Worm (Caenorhabditis elegans) whole organism, young adult: Measurements from ENCODE around the gene R160.13.

Experiments
- C06A6.2 ChIP-seq: fragments of 200-800 bp; sonication (Bioruptor generic); conservative IDR thresholded peaks from 2 replicates; pipeline ENCODE4 v1.3.6; 2022; ENCODE audit warnings: missing genetic modification characterization, missing compliant biosample characterization
- C17E4.6 ChIP-seq: fragments of 200-800 bp; sonication (Bioruptor generic); IDR thresholded peaks from 2 replicates; pipeline ENCODE4 v1.3.6; 2022; ENCODE audit warnings: missing genetic modification reagents, missing genetic modification characterization, missing compliant biosample characterization
- F23B12.7 ChIP-seq: sonication (generic microtip); optimal IDR thresholded peaks from 2 replicates; lab custom pipeline; 2017; ENCODE audit warnings: missing genetic modification characterization, mild to moderate bottlenecking, missing compliant biosample characterization, antibody characterized with exemption, moderate library complexity; ENCODE audit not compliant: insufficient read depth
- F49E8.2 ChIP-seq: sonication (generic microtip); optimal IDR thresholded peaks from 3 replicates; lab custom pipeline; 2017; ENCODE audit warnings: missing genetic modification characterization, mild to moderate bottlenecking, missing compliant biosample characterization, antibody characterized with exemption, moderate library complexity; ENCODE audit not compliant: insufficient read depth
- ama-1 ChIP-seq, 3 experiments: fragments of 150-350 bp in 1 of 3; sonication (generic microtip) in 2 of 3; optimal IDR thresholded peaks; 2 replicates each; lab custom pipeline; 2014 to 2018; ENCODE audit warnings: missing biosample characterization in 2 of 3, missing genetic modification characterization in 2 of 3, missing genetic modification reagents in 2 of 3
- die-1 ChIP-seq: sonication (generic microtip); optimal IDR thresholded peaks from 2 replicates; lab custom pipeline; 2016; ENCODE audit warnings: missing genotype, mild to moderate bottlenecking, missing genetic modification characterization, missing compliant biosample characterization
- efl-1 ChIP-seq: fragments of 150-350 bp; optimal IDR thresholded peaks from 2 replicates; lab custom pipeline; 2014; ENCODE audit warnings: missing biosample characterization, missing genetic modification reagents, missing genetic modification characterization
- madf-3 ChIP-seq: fragments of 200-800 bp; sonication (Bioruptor generic); IDR thresholded peaks from 2 replicates; pipeline ENCODE4 v1.3.6; 2022; ENCODE audit warnings: missing genetic modification reagents, missing genetic modification characterization, missing compliant biosample characterization
- nfya-1 ChIP-seq: sonication (generic microtip); optimal IDR thresholded peaks from 2 replicates; lab custom pipeline; 2017; ENCODE audit warnings: antibody characterized with exemption, missing compliant biosample characterization, missing genetic modification characterization, borderline replicate concordance; ENCODE audit not compliant: insufficient read depth
- sea-2 ChIP-seq: fragments of 200-800 bp; sonication (Bioruptor generic); IDR thresholded peaks from 2 replicates; pipeline ENCODE4 v1.3.6; 2022; ENCODE audit warnings: missing genetic modification characterization, missing compliant biosample characterization
- snpc-4 ChIP-seq, 5 experiments: fragments of 150-350 bp in 1 of 5; sonication (generic microtip) in 4 of 5; optimal IDR thresholded peaks; 2 replicates each; lab custom pipeline; 2014 to 2018; ENCODE audit warnings: missing genetic modification characterization in 5 of 5, missing biosample characterization in 3 of 5, antibody characterized with exemption in 2 of 5, mild to moderate bottlenecking in 2 of 5, missing compliant biosample characterization in 2 of 5, missing genotype in 2 of 5, moderate library complexity in 2 of 5, missing genetic modification reagents in 1 of 5

- TF ChIP-seq F23B12.7 (tag; lab: Kevin White, UChicago) (no peak), sea-2 (no peak), nfya-1 (no peak), C06A6.2 (GFP tag; lab: Robert Waterston, UW) (no peak), C17E4.6 (no peak), efl-1 (GFP tag; lab: Kevin White, UChicago) (no peak), madf-3 (GFP tag; lab: Robert Waterston, UW) (no peak), F49E8.2 (tag; lab: Kevin White, UChicago) (no peak), ama-1 (optimal IDR thresholded peaks at IDR 0.05; lab: Kevin White, UChicago) (no peak), ama-1 (GFP tag; optimal IDR thresholded peaks at IDR 0.05; lab: Kevin White, UChicago) (no peak), snpc-4 (GFP tag; optimal IDR thresholded peaks at IDR 0.05; lab: Kevin White, UChicago) (no peak), snpc-4 (tag; optimal IDR thresholded peaks at IDR 0.05; lab: Kevin White, UChicago) (no peak), die-1 (tag; lab: Kevin White, UChicago) (no peak)
Observed at ce11 chrX:4322847-4323455, 48.4 kb downstream of the R160.13 start.
